Worm (Caenorhabditis elegans) whole organism, L4 larva: ENCODE results near the gene gskl-1.

Experiments
- F26F4.8 ChIP-seq: fragments of 200-800 bp; sonication (Bioruptor generic); conservative IDR thresholded peaks from 2 replicates; pipeline ENCODE4 v1.3.6; 2022; ENCODE audit warnings: missing genetic modification characterization, missing compliant biosample characterization
- ZK546.5 ChIP-seq, 2 experiments: sonication (generic microtip); optimal IDR thresholded peaks; 2 replicates each; lab custom pipeline; 2017; ENCODE audit warnings: missing biosample characterization in 2 of 2, missing genetic modification characterization in 2 of 2
- ceh-32 ChIP-seq: sonication (generic microtip); optimal IDR thresholded peaks from 2 replicates; lab custom pipeline; 2016; ENCODE audit warnings: mild to moderate bottlenecking, missing genetic modification characterization, missing compliant biosample characterization; ENCODE audit not compliant: poor library complexity
- hlh-11 ChIP-seq: fragments of 200-800 bp; sonication (Bioruptor generic); optimal IDR thresholded peaks from 2 replicates; lab custom pipeline; 2018; ENCODE audit warnings: mild to moderate bottlenecking, missing genetic modification characterization, missing compliant biosample characterization
- hlh-30 ChIP-seq: sonication (generic microtip); optimal IDR thresholded peaks from 2 replicates; lab custom pipeline; 2017; ENCODE audit warnings: antibody characterized with exemption, mild to moderate bottlenecking, missing genetic modification characterization, missing compliant biosample characterization; ENCODE audit not compliant: insufficient read depth
- jun-1 ChIP-seq: fragments of 150-350 bp; optimal IDR thresholded peaks from 2 replicates; lab custom pipeline; 2014; ENCODE audit warnings: missing biosample characterization, missing genetic modification reagents, missing genetic modification characterization
- madf-9 ChIP-seq: fragments of 200-800 bp; sonication (Bioruptor generic); conservative IDR thresholded peaks from 2 replicates; pipeline ENCODE4 v1.3.6; 2022; ENCODE audit warnings: missing genetic modification reagents, missing genetic modification characterization, missing compliant biosample characterization
- mep-1 ChIP-seq: fragments of 150-350 bp; sonication (generic microtip); optimal IDR thresholded peaks from 3 replicates; lab custom pipeline; 2014; ENCODE audit warnings: missing biosample characterization, missing genetic modification characterization
- nhr-25 ChIP-seq: sonication (generic microtip); optimal IDR thresholded peaks from 2 replicates; lab custom pipeline; 2017; ENCODE audit warnings: missing genetic modification characterization, mild to moderate bottlenecking, missing compliant biosample characterization, antibody characterized with exemption, moderate library complexity, borderline replicate concordance; ENCODE audit not compliant: insufficient read depth
- zag-1 ChIP-seq: fragments of 150-350 bp; optimal IDR thresholded peaks from 2 replicates; lab custom pipeline; 2014; ENCODE audit warnings: missing biosample characterization, missing genetic modification characterization

DNA sequence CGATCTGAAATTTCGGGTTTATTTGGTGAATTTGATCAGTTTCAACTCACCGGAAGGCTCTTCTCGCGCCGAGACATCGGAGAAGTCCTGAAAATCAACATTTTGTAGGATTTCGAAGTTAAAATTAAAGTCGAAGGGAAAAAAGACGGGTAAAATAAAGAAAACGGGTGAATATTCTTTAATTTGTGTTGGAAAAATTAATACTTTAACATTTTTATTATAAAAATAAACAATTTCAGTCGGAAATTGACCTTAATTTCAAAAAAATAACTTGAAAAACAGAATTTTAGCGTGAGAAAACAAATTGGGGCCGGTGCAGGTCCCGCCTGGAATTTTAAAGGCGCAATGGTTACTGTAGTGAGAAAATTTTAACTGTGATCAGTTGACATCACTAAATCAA, 5.7 kb downstream of the gskl-1 start, which contains the start of gene nos-1:
- no peak for TF ChIP-seq ZK546.5 (tag; optimal IDR thresholded peaks at IDR 0.05; lab: Kevin White, UChicago)
- no peak for TF ChIP-seq madf-9 (GFP tag; lab: Robert Waterston, UW)
- TF ChIP-seq F26F4.8 (GFP tag; lab: Robert Waterston, UW), result no peak
- no peak for TF ChIP-seq jun-1 (tag; lab: Kevin White, UChicago)
- no peak for TF ChIP-seq mep-1 (tag; lab: Kevin White, UChicago)
- no peak for TF ChIP-seq zag-1 (tag; lab: Kevin White, UChicago)
- TF ChIP-seq hlh-30 (tag; lab: Kevin White, UChicago), result no peak
- TF ChIP-seq ceh-32, result no peak
- TF ChIP-seq nhr-25 (tag; lab: Kevin White, UChicago), result no peak
- TF ChIP-seq hlh-11 (tag; lab: Kevin White, UChicago), result no peak
